Worm (Caenorhabditis elegans): Measurements from ENCODE around the gene F28A12.10.

DNA sequence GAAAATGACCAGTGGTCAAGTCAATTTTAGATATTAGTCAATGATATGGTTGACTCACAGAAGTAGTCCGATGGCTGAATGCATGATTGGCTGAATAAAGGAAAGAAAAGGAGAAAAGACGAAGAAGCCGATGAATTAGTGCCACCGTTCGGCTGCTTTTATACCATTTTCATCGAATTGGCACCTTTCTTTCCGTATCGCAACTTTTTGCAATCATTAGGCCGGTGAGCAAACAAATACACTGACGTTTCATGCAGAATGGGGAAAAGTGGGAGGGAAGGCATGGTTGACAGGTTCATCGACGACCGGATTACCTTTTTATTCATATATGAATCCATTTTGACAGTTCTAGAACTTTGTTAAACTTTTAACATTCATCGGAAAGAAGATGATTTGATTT lies 16.4 kb downstream of the F28A12.10 start, which contains the start of gene idpc-2:
- TF ChIP-seq dao-5 (tag; optimal IDR thresholded peaks at IDR 0.05) (no peak), him-1 (tag; optimal IDR thresholded peaks at IDR 0.05) (no peak), W03F9.2 (tag; optimal IDR thresholded peaks at IDR 0.05) (no peak)

Data from whole organism, L4/young adult.